Worm (Caenorhabditis elegans) whole organism, L2 larva: ENCODE data around the gene R11G1.2.

Source experiments
- F13H6.1 ChIP-seq: sonication (generic microtip); optimal IDR thresholded peaks from 2 replicates; lab custom pipeline; 2016; ENCODE audit warnings: missing genetic modification characterization, missing compliant biosample characterization
- alr-1 ChIP-seq: fragments of 150-350 bp; optimal IDR thresholded peaks from 2 replicates; lab custom pipeline; 2014; ENCODE audit warnings: missing biosample characterization, missing genetic modification characterization
- ceh-82 ChIP-seq: fragments of 150-350 bp; optimal IDR thresholded peaks from 2 replicates; lab custom pipeline; 2014; ENCODE audit warnings: missing biosample characterization, missing genetic modification characterization
- elt-3 ChIP-seq: sonication (generic microtip); optimal IDR thresholded peaks from 2 replicates; lab custom pipeline; 2017; ENCODE audit warnings: missing biosample characterization, missing genetic modification characterization
- fos-1 ChIP-seq: fragments of 150-350 bp; optimal IDR thresholded peaks from 2 replicates; lab custom pipeline; 2014; ENCODE audit warnings: missing biosample characterization, missing genetic modification characterization
- nhr-23 ChIP-seq: fragments of 150-350 bp; optimal IDR thresholded peaks from 2 replicates; lab custom pipeline; 2014; ENCODE audit warnings: missing biosample characterization, missing genetic modification reagents, missing genetic modification characterization
- sem-4 ChIP-seq: fragments of 150-350 bp; optimal IDR thresholded peaks from 2 replicates; lab custom pipeline; 2014; ENCODE audit warnings: missing biosample characterization, missing genetic modification reagents, missing genetic modification characterization
- skn-1 ChIP-seq: sonication (generic microtip); optimal IDR thresholded peaks from 2 replicates; lab custom pipeline; 2017; ENCODE audit warnings: missing biosample characterization, missing genetic modification characterization
- unc-55 ChIP-seq: fragments of 150-350 bp; sonication (generic microtip); optimal IDR thresholded peaks from 3 replicates; lab custom pipeline; 2014; ENCODE audit warnings: missing biosample characterization, missing genetic modification reagents, missing genetic modification characterization
- ztf-1 ChIP-seq: fragments of 200-800 bp; sonication (Bioruptor generic); conservative IDR thresholded peaks from 2 replicates; pipeline ENCODE4 v1.3.6; 2022; ENCODE audit warnings: missing genetic modification characterization, missing compliant biosample characterization
- ztf-11 ChIP-seq: sonication (generic microtip); optimal IDR thresholded peaks from 2 replicates; lab custom pipeline; 2017; ENCODE audit warnings: missing biosample characterization, missing genetic modification characterization

DNA sequence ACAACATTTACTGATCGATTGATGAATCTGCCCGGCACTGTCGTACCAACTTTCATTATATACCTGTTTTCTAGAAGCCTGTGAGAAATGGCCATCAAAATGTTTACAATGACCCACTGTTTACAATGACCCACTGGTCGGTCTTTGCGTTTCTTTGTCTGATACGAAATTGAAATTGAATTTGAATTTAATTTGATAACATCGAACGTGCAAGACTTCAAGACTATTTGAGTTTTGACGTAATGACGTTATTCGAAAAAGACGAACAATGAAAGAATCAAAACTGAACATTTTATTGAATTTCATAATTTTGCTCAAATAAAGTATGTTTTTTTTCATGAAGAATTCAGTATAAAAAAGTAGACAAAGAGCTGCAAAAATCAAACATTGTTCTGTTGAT, 21.6 kb downstream of the R11G1.2 start, which contains the start of gene C02F12.5:
- TF ChIP-seq skn-1 (tag; lab: Kevin White, UChicago) (no peak), ztf-1 (no peak), ztf-11 (tag; lab: Kevin White, UChicago) (no peak), F13H6.1 (tag; lab: Kevin White, UChicago) (no peak), elt-3 (no peak), alr-1 (tag; lab: Kevin White, UChicago) (no peak), fos-1 (tag; lab: Kevin White, UChicago) (no peak), nhr-23 (tag; lab: Kevin White, UChicago) (no peak), sem-4 (tag; lab: Kevin White, UChicago) (no peak), ceh-82 (no peak), unc-55 (GFP tag; lab: Kevin White, UChicago) (no peak)
